Worm (Caenorhabditis elegans) whole organism, late embryonic: ENCODE data around the gene gpc-1.

Experiments used
- C08G9.2 ChIP-seq: sonication (generic microtip); optimal IDR thresholded peaks from 2 replicates; lab custom pipeline; 2016; ENCODE audit warnings: mild to moderate bottlenecking, missing genetic modification characterization, moderate library complexity, missing compliant biosample characterization
- lin-11 ChIP-seq: fragments of 200-800 bp; sonication (Bioruptor generic); optimal IDR thresholded peaks from 2 replicates; lab custom pipeline; 2018; ENCODE audit warnings: mild to moderate bottlenecking, missing genetic modification characterization, missing compliant biosample characterization
- pha-4 ChIP-seq: fragments of 150-350 bp; optimal IDR thresholded peaks from 2 replicates; lab custom pipeline; 2018; ENCODE audit warnings: missing biosample characterization, missing genetic modification reagents, missing genetic modification characterization
- tbx-2 ChIP-seq: sonication (generic microtip); optimal IDR thresholded peaks from 2 replicates; lab custom pipeline; 2016; ENCODE audit warnings: missing genetic modification characterization, missing compliant biosample characterization

- TF ChIP-seq lin-11 (tag; lab: Kevin White, UChicago) = no peak
- no peak for TF ChIP-seq tbx-2 (tag; lab: Kevin White, UChicago)
- no peak for TF ChIP-seq C08G9.2
- no peak for TF ChIP-seq pha-4 (tag; lab: Kevin White, UChicago)
These were observed 14.9 kb downstream of the gpc-1 start for ce11 chrX:12869827-12870394.
